Fruit fly (Drosophila melanogaster) whole organism, prepupa: Measurements from ENCODE around the gene ScsbetaA.

Experiments used
- CG4318 ChIP-seq: fragments of 200-800 bp; sonication (Bioruptor generic); optimal IDR thresholded peaks from 3 replicates; lab custom pipeline; 2017; ENCODE audit warnings: missing biosample characterization, mild to moderate bottlenecking, missing genetic modification characterization
- CG6276 ChIP-seq: fragments of 200-800 bp; sonication (Bioruptor generic); optimal IDR thresholded peaks from 2 replicates; lab custom pipeline; 2017; ENCODE audit warnings: missing biosample characterization, mild to moderate bottlenecking, missing genetic modification characterization
- CG8319 ChIP-seq: fragments of 200-800 bp; sonication (Bioruptor generic); optimal IDR thresholded peaks from 3 replicates; lab custom pipeline; 2016; ENCODE audit warnings: missing biosample characterization, missing genetic modification characterization
- Hr38 ChIP-seq: sonication (Bioruptor generic); optimal IDR thresholded peaks from 2 replicates; lab custom pipeline; 2016; ENCODE audit warnings: missing biosample characterization, missing genetic modification characterization
- Met ChIP-seq: fragments of 200-800 bp; sonication (Bioruptor generic); optimal IDR thresholded peaks from 3 replicates; lab custom pipeline; 2016; ENCODE audit warnings: missing biosample characterization, missing genetic modification characterization
- achi ChIP-seq: fragments of 200-800 bp; sonication (Bioruptor generic); optimal IDR thresholded peaks from 3 replicates; lab custom pipeline; 2016; ENCODE audit warnings: missing biosample characterization, missing genetic modification characterization
- dsx ChIP-seq: fragments of 200-800 bp; optimal IDR thresholded peaks from 3 replicates; lab custom pipeline; 2019; ENCODE audit warnings: missing biosample characterization, mild to moderate bottlenecking, missing genetic modification characterization, moderate library complexity; ENCODE audit not compliant: poor library complexity, severe bottlenecking
- fd59A ChIP-seq: fragments of 200-800 bp; sonication (Bioruptor generic); optimal IDR thresholded peaks from 2 replicates; lab custom pipeline; 2017; ENCODE audit warnings: missing biosample characterization, mild to moderate bottlenecking, missing genetic modification characterization, missing genetic modification reagents
- fd85E ChIP-seq: fragments of 200-800 bp; sonication (Bioruptor generic); optimal IDR thresholded peaks from 3 replicates; lab custom pipeline; 2016; ENCODE audit warnings: missing biosample characterization, missing genetic modification characterization
- pdm3 ChIP-seq: fragments of 200-800 bp; sonication (Bioruptor generic); optimal IDR thresholded peaks from 3 replicates; lab custom pipeline; 2016; ENCODE audit warnings: missing biosample characterization, missing genetic modification characterization

- TF ChIP-seq CG6276: no peak
- peak; percentile 75 for TF ChIP-seq pdm3 (GFP tag; lab: Kevin White, UChicago)
- no peak for TF ChIP-seq dsx
- TF ChIP-seq Met (GFP tag; lab: Kevin White, UChicago): peak; percentile 84
- TF ChIP-seq Hr38 (GFP tag; lab: Kevin White, UChicago): no peak
- TF ChIP-seq fd85E (GFP tag; lab: Kevin White, UChicago): peak; percentile 40
- no peak for TF ChIP-seq CG4318 (GFP tag; lab: Kevin White, UChicago)
- TF ChIP-seq achi (GFP tag; lab: Kevin White, UChicago): peak; percentile 76
- TF ChIP-seq CG8319: peak; percentile 69
- TF ChIP-seq fd59A (GFP tag; lab: Kevin White, UChicago): peak; percentile 16
These were observed 40.2 kb downstream of the ScsbetaA start for dm6 chr3R:8978768-8979167.
